Worm (Caenorhabditis elegans) whole organism, L1 larva: ENCODE results near the gene haf-7.

Experiments used
- F16B12.6 ChIP-seq: fragments of 150-350 bp; optimal IDR thresholded peaks from 2 replicates; lab custom pipeline; 2014; ENCODE audit warnings: missing biosample characterization, missing genetic modification characterization
- elt-2 ChIP-seq: sonication (generic microtip); optimal IDR thresholded peaks from 2 replicates; lab custom pipeline; 2016; ENCODE audit warnings: missing genetic modification characterization, mild to moderate bottlenecking, inconsistent platforms, missing compliant biosample characterization, missing genetic modification reagents
- nhr-71 ChIP-seq: sonication (generic microtip); optimal IDR thresholded peaks from 2 replicates; lab custom pipeline; 2016; ENCODE audit warnings: mild to moderate bottlenecking, missing genetic modification characterization, moderate library complexity, missing compliant biosample characterization
- sptf-1 ChIP-seq: fragments of 150-350 bp; optimal IDR thresholded peaks from 2 replicates; lab custom pipeline; 2014; ENCODE audit warnings: missing biosample characterization, missing genetic modification characterization

DNA sequence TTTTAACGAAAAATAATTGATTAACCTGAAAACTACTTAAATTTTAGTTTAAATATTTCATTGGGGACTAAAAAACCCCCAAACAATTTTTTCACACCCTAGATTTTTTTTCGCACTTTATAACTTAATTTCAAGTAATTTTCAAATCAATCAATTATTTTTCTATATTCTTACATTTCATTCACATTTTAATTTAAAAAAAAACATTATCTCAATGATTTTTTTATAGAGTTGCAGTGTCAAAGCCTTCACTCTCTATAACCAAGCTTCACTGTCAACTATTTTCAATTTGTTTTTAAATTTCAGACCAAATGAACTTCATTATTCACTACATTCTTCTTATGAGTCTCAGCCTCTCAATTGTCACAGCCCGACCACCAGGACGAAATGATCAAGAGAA, 46.5 kb upstream of the haf-7 start, which contains the start of gene Y50E8A.1:
- no peak for TF ChIP-seq sptf-1 (tag; lab: Kevin White, UChicago)
- TF ChIP-seq elt-2 (tag; lab: Kevin White, UChicago): no peak
- no peak for TF ChIP-seq nhr-71 (tag; lab: Kevin White, UChicago)
- TF ChIP-seq F16B12.6 (tag; lab: Kevin White, UChicago): no peak
